Worm (Caenorhabditis elegans): ENCODE measurements around the gene frh-1.

Gene frh-1

ce11 chrII:5966637-5967036, 49.4 kb downstream of the frh-1 start:
- TF ChIP-seq nhr-129 (tag; optimal IDR thresholded peaks at IDR 0.05) (peak; percentile 32), F13H6.1 (tag; optimal IDR thresholded peaks at IDR 0.05) (peak; percentile 16), lsy-2 (tag; optimal IDR thresholded peaks at IDR 0.05) (peak in 1 of 2 experiments; percentile 21), C34F6.9 (tag; optimal IDR thresholded peaks at IDR 0.05) (peak; percentile 39), egl-27 (tag; optimal IDR thresholded peaks at IDR 0.05) (no peak), nhr-21 (tag; optimal IDR thresholded peaks at IDR 0.05) (no peak), snpc-4 (tag; optimal IDR thresholded peaks at IDR 0.05) (peak; percentile 23), nhr-25 (tag; optimal IDR thresholded peaks at IDR 0.05) (no peak), lin-11 (tag; optimal IDR thresholded peaks at IDR 0.05) (peak; percentile 55), dmd-4 (tag; optimal IDR thresholded peaks at IDR 0.05) (no peak), nhr-237 (tag; optimal IDR thresholded peaks at IDR 0.05) (no peak), zag-1 (tag; optimal IDR thresholded peaks at IDR 0.05) (peak; percentile 31), unc-55 (GFP tag; optimal IDR thresholded peaks at IDR 0.05) (peak; percentile 26), peb-1 (tag; optimal IDR thresholded peaks at IDR 0.05) (no peak), sma-9 (GFP tag; optimal IDR thresholded peaks at IDR 0.05) (peak; percentile 2), sma-9 (tag; optimal IDR thresholded peaks at IDR 0.05) (no peak), aly-2 (tag; optimal IDR thresholded peaks at IDR 0.05) (no peak), elt-3 (tag; optimal IDR thresholded peaks at IDR 0.05) (no peak)

- TF ChIP-seq lin-13 (GFP tag; optimal IDR thresholded peaks at IDR 0.05) (no peak), elt-3 (tag; optimal IDR thresholded peaks at IDR 0.05) (no peak), F13H6.1 (tag; optimal IDR thresholded peaks at IDR 0.05) (no peak), lin-39 (tag; optimal IDR thresholded peaks at IDR 0.05) (no peak), nhr-21 (tag; optimal IDR thresholded peaks at IDR 0.05) (no peak), zag-1 (tag; optimal IDR thresholded peaks at IDR 0.05) (no peak), alr-1 (tag; optimal IDR thresholded peaks at IDR 0.05) (no peak), ztf-1 (GFP tag; conservative IDR thresholded peaks at IDR 0.05) (no peak), fos-1 (tag; optimal IDR thresholded peaks at IDR 0.05) (no peak), nhr-25 (tag; optimal IDR thresholded peaks at IDR 0.05) (no peak), mab-5 (tag; optimal IDR thresholded peaks at IDR 0.05) (no peak), unc-55 (GFP tag; optimal IDR thresholded peaks at IDR 0.05) (no peak)
These were observed 50.8 kb downstream of the frh-1 start, which contains the start of gene B0034.1 for ce11 chrII:5968037-5968436. Gene B0034.1 (plus strand): TSS chrII:5968337.
